Worm (Caenorhabditis elegans) whole organism, late embryonic: ENCODE results near the gene pqn-35.

Experiments
- C38D4.7 ChIP-seq: fragments of 200-800 bp; sonication (Bioruptor generic); optimal IDR thresholded peaks from 2 replicates; lab custom pipeline; 2018; ENCODE audit warnings: mild to moderate bottlenecking, missing genetic modification characterization, moderate library complexity, missing compliant biosample characterization
- K09A11.1 ChIP-seq: sonication (generic microtip); optimal IDR thresholded peaks from 2 replicates; lab custom pipeline; 2017; ENCODE audit warnings: antibody characterized with exemption, mild to moderate bottlenecking, missing genetic modification characterization, missing compliant biosample characterization; ENCODE audit not compliant: insufficient read depth
- T23F11.4 ChIP-seq: fragments of 200-800 bp; sonication (Bioruptor generic); optimal IDR thresholded peaks from 2 replicates; lab custom pipeline; 2018; ENCODE audit warnings: mild to moderate bottlenecking, missing genetic modification characterization, missing compliant biosample characterization
- Y22D7AL.16 ChIP-seq: sonication (generic microtip); optimal IDR thresholded peaks from 2 replicates; lab custom pipeline; 2016; ENCODE audit warnings: missing genetic modification characterization, missing compliant biosample characterization
- ceh-18 ChIP-seq: sonication (generic microtip); optimal IDR thresholded peaks from 2 replicates; lab custom pipeline; 2016; ENCODE audit warnings: missing genetic modification characterization, missing compliant biosample characterization
- ceh-2 ChIP-seq: sonication (generic microtip); optimal IDR thresholded peaks from 2 replicates; lab custom pipeline; 2016; ENCODE audit warnings: missing genotype, missing genetic modification characterization, missing compliant biosample characterization
- ceh-24 ChIP-seq: sonication (generic microtip); optimal IDR thresholded peaks from 2 replicates; lab custom pipeline; 2016; ENCODE audit warnings: mild to moderate bottlenecking, missing genetic modification characterization, missing compliant biosample characterization
- ceh-30 ChIP-seq: fragments of 150-350 bp; optimal IDR thresholded peaks from 2 replicates; lab custom pipeline; 2014; ENCODE audit warnings: missing biosample characterization, missing genetic modification characterization
- ceh-31 ChIP-seq: sonication (generic microtip); optimal IDR thresholded peaks from 2 replicates; lab custom pipeline; 2016; ENCODE audit warnings: missing genetic modification characterization, missing compliant biosample characterization
- ceh-34 ChIP-seq: sonication (generic microtip); optimal IDR thresholded peaks from 2 replicates; lab custom pipeline; 2016; ENCODE audit warnings: mild to moderate bottlenecking, missing genetic modification characterization, missing compliant biosample characterization
- ceh-45 ChIP-seq: fragments of 200-800 bp; sonication (Bioruptor generic); IDR thresholded peaks from 2 replicates; pipeline ENCODE4 v1.3.6; 2022; ENCODE audit warnings: missing genetic modification reagents, missing genetic modification characterization, missing compliant biosample characterization
- ceh-6 ChIP-seq: fragments of 200-800 bp; sonication (Bioruptor generic); optimal IDR thresholded peaks from 2 replicates; lab custom pipeline; 2018; ENCODE audit warnings: mild to moderate bottlenecking, missing genetic modification characterization, missing compliant biosample characterization
- ceh-9 ChIP-seq: sonication (generic microtip); optimal IDR thresholded peaks from 2 replicates; lab custom pipeline; 2016; ENCODE audit warnings: mild to moderate bottlenecking, missing genetic modification characterization, inconsistent platforms, missing compliant biosample characterization
- che-1 ChIP-seq: sonication (generic microtip); optimal IDR thresholded peaks from 2 replicates; lab custom pipeline; 2016; ENCODE audit warnings: mild to moderate bottlenecking, missing genetic modification characterization, missing compliant biosample characterization
- dmd-4 ChIP-seq: sonication (generic microtip); optimal IDR thresholded peaks from 2 replicates; lab custom pipeline; 2016; ENCODE audit warnings: borderline replicate concordance, missing genetic modification characterization, missing compliant biosample characterization
- elt-2 ChIP-seq: sonication (generic microtip); optimal IDR thresholded peaks from 2 replicates; lab custom pipeline; 2016; ENCODE audit warnings: missing genetic modification reagents, missing genetic modification characterization, missing compliant biosample characterization
- elt-4 ChIP-seq: sonication (generic microtip); optimal IDR thresholded peaks from 2 replicates; lab custom pipeline; 2016; ENCODE audit warnings: missing genetic modification characterization, missing compliant biosample characterization
- fax-1 ChIP-seq: sonication (generic microtip); optimal IDR thresholded peaks from 2 replicates; lab custom pipeline; 2016; ENCODE audit warnings: missing genotype, missing genetic modification characterization, missing compliant biosample characterization
- fkh-6 ChIP-seq: sonication (generic microtip); optimal IDR thresholded peaks from 2 replicates; lab custom pipeline; 2016; ENCODE audit warnings: missing genetic modification characterization, missing compliant biosample characterization
- gmeb-2 ChIP-seq: sonication (generic microtip); optimal IDR thresholded peaks from 2 replicates; lab custom pipeline; 2016; ENCODE audit warnings: missing genetic modification characterization, inconsistent platforms, missing compliant biosample characterization
- hlh-13 ChIP-seq: fragments of 200-800 bp; sonication (Bioruptor generic); optimal IDR thresholded peaks from 2 replicates; lab custom pipeline; 2018; ENCODE audit warnings: mild to moderate bottlenecking, missing genetic modification characterization, missing compliant biosample characterization
- hlh-30 ChIP-seq: sonication (generic microtip); optimal IDR thresholded peaks from 2 replicates; lab custom pipeline; 2017; ENCODE audit warnings: antibody characterized with exemption, missing genetic modification characterization, missing compliant biosample characterization; ENCODE audit not compliant: insufficient read depth
- hlh-6 ChIP-seq: sonication (generic microtip); optimal IDR thresholded peaks from 2 replicates; lab custom pipeline; 2016; ENCODE audit warnings: missing genotype, missing genetic modification characterization, missing compliant biosample characterization
- hlh-8 ChIP-seq: sonication (generic microtip); optimal IDR thresholded peaks from 2 replicates; lab custom pipeline; 2016; ENCODE audit warnings: missing genotype, missing genetic modification characterization, missing compliant biosample characterization
- lim-6 ChIP-seq: sonication (generic microtip); optimal IDR thresholded peaks from 2 replicates; lab custom pipeline; 2016; ENCODE audit warnings: missing genetic modification characterization, missing compliant biosample characterization
- mec-3 ChIP-seq: sonication (generic microtip); optimal IDR thresholded peaks from 2 replicates; lab custom pipeline; 2016; ENCODE audit warnings: borderline replicate concordance, missing genetic modification characterization, missing compliant biosample characterization
- nfya-1 ChIP-seq: sonication (generic microtip); optimal IDR thresholded peaks from 2 replicates; lab custom pipeline; 2017; ENCODE audit warnings: missing genetic modification characterization, mild to moderate bottlenecking, missing compliant biosample characterization, antibody characterized with exemption, moderate library complexity
- npax-4 ChIP-seq: sonication (generic microtip); optimal IDR thresholded peaks from 2 replicates; lab custom pipeline; 2016; ENCODE audit warnings: missing genetic modification characterization, missing compliant biosample characterization
- pag-3 ChIP-seq: sonication (generic microtip); optimal IDR thresholded peaks from 2 replicates; lab custom pipeline; 2016; ENCODE audit warnings: missing compliant biosample characterization, missing genetic modification characterization, borderline replicate concordance
- pha-2 ChIP-seq: sonication (generic microtip); optimal IDR thresholded peaks from 2 replicates; lab custom pipeline; 2017; ENCODE audit warnings: mild to moderate bottlenecking, missing genetic modification characterization, missing compliant biosample characterization
- pha-4 ChIP-seq: fragments of 150-350 bp; optimal IDR thresholded peaks from 2 replicates; lab custom pipeline; 2018; ENCODE audit warnings: missing biosample characterization, missing genetic modification reagents, missing genetic modification characterization
- pros-1 ChIP-seq: fragments of 150-350 bp; optimal IDR thresholded peaks from 2 replicates; lab custom pipeline; 2014; ENCODE audit warnings: missing biosample characterization, missing genetic modification reagents, missing genetic modification characterization
- ref-2 ChIP-seq: sonication (generic microtip); optimal IDR thresholded peaks from 2 replicates; lab custom pipeline; 2016; ENCODE audit warnings: missing genetic modification characterization, missing compliant biosample characterization
- sdc-2 ChIP-seq: sonication (generic microtip); optimal IDR thresholded peaks from 2 replicates; lab custom pipeline; 2016; ENCODE audit warnings: missing genotype, missing genetic modification characterization, missing compliant biosample characterization
- syd-9 ChIP-seq: sonication (generic microtip); optimal IDR thresholded peaks from 2 replicates; lab custom pipeline; 2016; ENCODE audit warnings: mild to moderate bottlenecking, missing genetic modification characterization, moderate library complexity, missing compliant biosample characterization
- tbx-2 ChIP-seq: sonication (generic microtip); optimal IDR thresholded peaks from 2 replicates; lab custom pipeline; 2016; ENCODE audit warnings: missing genetic modification characterization, missing compliant biosample characterization
- tbx-7 ChIP-seq: sonication (generic microtip); optimal IDR thresholded peaks from 2 replicates; lab custom pipeline; 2016; ENCODE audit warnings: missing genotype, missing genetic modification characterization, missing compliant biosample characterization
- unc-55 ChIP-seq: sonication (generic microtip); optimal IDR thresholded peaks from 2 replicates; lab custom pipeline; 2017; ENCODE audit warnings: missing biosample characterization, missing genetic modification reagents, missing genetic modification characterization
- unc-86 ChIP-seq: sonication (generic microtip); optimal IDR thresholded peaks from 2 replicates; lab custom pipeline; 2016; ENCODE audit warnings: missing genetic modification characterization, missing compliant biosample characterization
- zip-5 ChIP-seq: sonication (generic microtip); optimal IDR thresholded peaks from 2 replicates; lab custom pipeline; 2016; ENCODE audit warnings: missing genetic modification characterization, missing compliant biosample characterization

The pqn-35 gene

ce11 chrII:4658245-4658644 is 45.5 kb downstream of the pqn-35 start:
- TF ChIP-seq T23F11.4 (GFP tag; lab: Kevin White, UChicago) = no peak
- TF ChIP-seq fax-1 = no peak
- no peak for TF ChIP-seq che-1
- no peak for TF ChIP-seq elt-2
- no peak for TF ChIP-seq zip-5 (tag; lab: Kevin White, UChicago)
- no peak for TF ChIP-seq hlh-8
- TF ChIP-seq hlh-13 (GFP tag; lab: Kevin White, UChicago) = no peak
- no peak for TF ChIP-seq C38D4.7
- TF ChIP-seq ceh-6 (GFP tag; lab: Kevin White, UChicago) = no peak
- no peak for TF ChIP-seq pag-3 (tag; lab: Kevin White, UChicago)
- TF ChIP-seq nfya-1 (tag; lab: Kevin White, UChicago) = no peak
- TF ChIP-seq fkh-6 (tag; lab: Kevin White, UChicago) = no peak
- TF ChIP-seq ceh-45 (GFP tag; lab: Robert Waterston, UW) = no peak

- TF ChIP-seq syd-9 (tag; lab: Kevin White, UChicago) = no peak
- TF ChIP-seq T23F11.4 (GFP tag; lab: Kevin White, UChicago) = no peak
- TF ChIP-seq, all 69 proteins: peak for 0
These were observed 48.5 kb downstream of the pqn-35 start, which contains the start of gene T05A7.13 for ce11 chrII:4661278-4661677. Gene T05A7.13, minus strand, starts transcription at chrII:4661378.

- no peak for TF ChIP-seq ceh-34 (tag; lab: Kevin White, UChicago)
- TF ChIP-seq Y22D7AL.16 (tag; lab: Kevin White, UChicago) = no peak
- no peak for TF ChIP-seq tbx-2
- no peak for TF ChIP-seq ceh-30
These were observed 50.4 kb downstream of the pqn-35 start, which contains the start of gene T05A7.12 for ce11 chrII:4663186-4663585. Gene T05A7.12, minus strand, starts transcription at chrII:4663286.

ce11 chrII:4665359-4665758 is 52.6 kb downstream of the pqn-35 start, which contains the start of gene T05A7.11:
Gene T05A7.11, minus strand, starts transcription at chrII:4665459.
- no peak for TF ChIP-seq sdc-2 (tag; lab: Kevin White, UChicago)
- TF ChIP-seq ceh-9 (tag; lab: Kevin White, UChicago) = no peak
- no peak for TF ChIP-seq dmd-4 (tag; lab: Kevin White, UChicago)
- no peak for TF ChIP-seq pha-2 (tag; lab: Kevin White, UChicago)
- TF ChIP-seq unc-86 (tag; lab: Kevin White, UChicago) = no peak
- TF ChIP-seq pros-1 (tag; lab: Kevin White, UChicago) = no peak
- TF ChIP-seq ceh-34 (tag; lab: Kevin White, UChicago) = no peak
- no peak for TF ChIP-seq ceh-2 (tag; lab: Kevin White, UChicago)
- no peak for TF ChIP-seq pag-3 (tag; lab: Kevin White, UChicago)
- TF ChIP-seq hlh-30 = no peak
- no peak for TF ChIP-seq elt-4 (tag; lab: Kevin White, UChicago)
- no peak for TF ChIP-seq gmeb-2
- no peak for TF ChIP-seq ceh-31
- no peak for TF ChIP-seq fax-1
- TF ChIP-seq mec-3 = no peak
- TF ChIP-seq pha-4 (tag; lab: Kevin White, UChicago) = no peak
- no peak for TF ChIP-seq unc-55 (GFP tag; lab: Kevin White, UChicago)
- TF ChIP-seq lim-6 (tag; lab: Kevin White, UChicago) = no peak
- TF ChIP-seq tbx-7 (tag; lab: Kevin White, UChicago) = no peak
- no peak for TF ChIP-seq hlh-6 (tag; lab: Kevin White, UChicago)

ce11 chrII:4667572-4667971 is 54.8 kb downstream of the pqn-35 start, which contains the start of gene fut-5:
Gene fut-5, minus strand, starts transcription at chrII:4667672.
- TF ChIP-seq npax-4 (tag; lab: Kevin White, UChicago) (no peak), nfya-1 (tag; lab: Kevin White, UChicago) (no peak), K09A11.1 (tag; lab: Kevin White, UChicago) (no peak), unc-86 (tag; lab: Kevin White, UChicago) (no peak), C38D4.7 (no peak), tbx-2 (no peak), ceh-24 (tag; lab: Kevin White, UChicago) (no peak), ref-2 (tag; lab: Kevin White, UChicago) (no peak), ceh-30 (no peak), ceh-18 (tag; lab: Kevin White, UChicago) (no peak), hlh-8 (no peak)
- TF ChIP-seq, all 69 proteins: peak for 0
